Fruit fly (Drosophila melanogaster) whole organism: ENCODE measurements around the gene Ssk.

Source experiments
- CG8478 ChIP-seq: fragments of >200 bp; optimal IDR thresholded peaks from 2 replicates; lab custom pipeline; 2018; ENCODE audit warnings: inconsistent platforms
- Dll ChIP-seq: fragments of >200 bp; optimal IDR thresholded peaks from 2 replicates; lab custom pipeline; 2017
- EcR ChIP-seq, 2 experiments: fragments of >200 bp; optimal IDR thresholded peaks; 2 replicates each; lab custom pipeline; 2017; ENCODE audit warnings: missing biosample characterization in 2 of 2, missing genetic modification characterization in 2 of 2, missing genetic modification reagents in 2 of 2
- pan ChIP-seq: fragments of >200 bp; optimal IDR thresholded peaks from 2 replicates; lab custom pipeline; 2017
- psq ChIP-seq: fragments of >200 bp; optimal IDR thresholded peaks from 2 replicates; lab custom pipeline; 2017
- usp ChIP-seq: fragments of >200 bp; optimal IDR thresholded peaks from 2 replicates; lab custom pipeline; 2017; ENCODE audit warnings: missing biosample characterization, missing genetic modification characterization, mixed read lengths

Gene Ssk

dm6 chr3L:20231369-20231768 is 43.0 kb downstream of the Ssk start, which contains the start of gene CG13813:
TSS of gene CG13813 (plus strand) at chr3L:20231669.
- TF ChIP-seq usp (GFP tag; lab: Kevin White, UChicago): no peak
- no peak for TF ChIP-seq pan
- TF ChIP-seq CG8478: no peak
- TF ChIP-seq psq (lab: Kevin White, UChicago): no peak
- no peak for TF ChIP-seq EcR (GFP tag; optimal IDR thresholded peaks at IDR 0.05; lab: Kevin White, UChicago)
- no peak for TF ChIP-seq Dll (lab: Kevin White, UChicago)

- TF ChIP-seq pan: no peak
- TF ChIP-seq psq (lab: Kevin White, UChicago): no peak
- no peak for TF ChIP-seq CG8478
- no peak for TF ChIP-seq Dll (lab: Kevin White, UChicago)
- no peak for TF ChIP-seq EcR (GFP tag; optimal IDR thresholded peaks at IDR 0.05; lab: Kevin White, UChicago)
- TF ChIP-seq usp (GFP tag; lab: Kevin White, UChicago): no peak
Observed at dm6 chr3L:20237167-20237566, 48.8 kb downstream of the Ssk start.
